Fruit fly (Drosophila melanogaster): ENCODE results near the gene CG33159.

CG33159 gene

DNA sequence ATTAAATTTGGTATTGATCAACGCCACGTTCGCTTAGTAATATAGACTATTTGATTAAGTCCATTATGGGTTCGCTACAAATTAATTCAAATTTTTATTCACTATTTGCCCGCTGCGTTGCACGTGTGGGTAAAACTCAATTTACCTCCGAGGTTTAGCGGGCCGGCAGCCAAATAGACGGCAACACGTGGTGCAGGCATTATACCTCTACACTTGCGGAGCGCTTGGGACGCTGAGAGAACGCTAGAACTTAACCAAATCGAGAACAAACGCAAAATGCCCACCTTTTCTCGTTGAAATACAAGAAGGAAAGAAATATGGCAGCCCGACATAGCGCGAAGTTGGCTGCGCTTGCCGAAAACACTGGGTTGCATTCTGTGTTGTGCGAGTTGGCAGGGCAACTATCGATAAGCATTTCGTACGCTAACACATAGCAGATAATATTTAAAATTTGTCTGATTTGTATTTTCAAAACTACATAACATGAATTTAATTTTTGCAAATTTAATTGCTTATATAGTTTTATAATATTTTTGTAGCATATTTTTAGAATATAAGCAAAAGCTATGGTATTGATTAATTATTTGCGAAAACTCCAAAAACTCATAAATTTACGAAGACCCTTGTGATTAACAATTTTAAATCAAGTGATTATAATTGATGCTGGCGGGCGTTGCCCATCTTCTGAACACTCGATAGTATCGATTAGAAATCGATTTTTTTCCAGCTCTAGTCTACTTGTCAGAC lies 18.6 kb upstream of the CG33159 start, which contains the start of the genes RpL28 and eIF1 (continued):
- TF ChIP-seq CG9609 (GFP tag; optimal IDR thresholded peaks at IDR 0.05) (peak; percentile 89), pfk (GFP tag; optimal IDR thresholded peaks at IDR 0.05) (peak; percentile 81), Dp (GFP tag; optimal IDR thresholded peaks at IDR 0.05) (peak; percentile 60), Doc3 (GFP tag; IDR thresholded peaks at IDR 0.05; ENCODE audit: partially characterized antibody) (peak; percentile 81), CG18262 (tag; optimal IDR thresholded peaks at IDR 0.05) (peak; percentile 83), gro (GFP tag; optimal IDR thresholded peaks at IDR 0.05) (peak; percentile 84), CG6683 (GFP tag; optimal IDR thresholded peaks at IDR 0.05) (peak; percentile 81), MTF-1 (GFP tag; optimal IDR thresholded peaks at IDR 0.05; ENCODE audit: borderline replicate concordance) (peak; percentile 98), CG6689 (GFP tag; IDR thresholded peaks at IDR 0.05) (peak; percentile 73), CG1603 (tag; optimal IDR thresholded peaks at IDR 0.05) (peak; percentile 91), disco-r (GFP tag; optimal IDR thresholded peaks at IDR 0.05) (peak; percentile 91), CG4328 (GFP tag; optimal IDR thresholded peaks at IDR 0.05) (peak; percentile 92), Sry-δ (GFP tag; optimal IDR thresholded peaks at IDR 0.05) (peak; percentile 89), CG30403 (GFP tag; optimal IDR thresholded peaks at IDR 0.05) (peak; percentile 92), CG10462 (GFP tag; optimal IDR thresholded peaks at IDR 0.05) (peak; percentile 78), vnd (GFP tag; IDR thresholded peaks at IDR 0.05; ENCODE audit: partially characterized antibody) (peak; percentile 77), so (GFP tag; IDR thresholded peaks at IDR 0.05) (peak; percentile 78), sna (GFP tag; IDR thresholded peaks at IDR 0.05; ENCODE audit: partially characterized antibody) (peak; percentile 73), psq (GFP tag; optimal IDR thresholded peaks at IDR 0.05) (peak; percentile 70), D19B (GFP tag; optimal IDR thresholded peaks at IDR 0.05) (peak; percentile 83), ATbp (GFP tag; optimal IDR thresholded peaks at IDR 0.05) (peak; percentile 88), CG7357 (GFP tag; IDR thresholded peaks at IDR 0.05) (peak; percentile 64), CG10147 (GFP tag; optimal IDR thresholded peaks at IDR 0.05) (peak; percentile 65), eve (GFP tag; optimal IDR thresholded peaks at IDR 0.05) (no peak), Meics (GFP tag; optimal IDR thresholded peaks at IDR 0.05) (peak; percentile 96), lbe (GFP tag; optimal IDR thresholded peaks at IDR 0.05) (peak; percentile 86), Fer1 (GFP tag; optimal IDR thresholded peaks at IDR 0.05) (peak; percentile 90), CG10267 (tag; optimal IDR thresholded peaks at IDR 0.05) (peak; percentile 86), luna (GFP tag; optimal IDR thresholded peaks at IDR 0.05) (peak; percentile 92), chinmo (GFP tag; IDR thresholded peaks at IDR 0.05; ENCODE audit: partially characterized antibody) (0 out of 4 replicates have a peak, but pooled peaks have one; percentile 53), Hr39 (optimal IDR thresholded peaks at IDR 0.05) (no peak), sc (optimal IDR thresholded peaks at IDR 0.05) (no peak), sc (GFP tag; optimal IDR thresholded peaks at IDR 0.05) (peak; percentile 92), CG4617 (GFP tag; optimal IDR thresholded peaks at IDR 0.05; ENCODE audit: borderline replicate concordance) (peak; percentile 88), CG12155 (GFP tag; optimal IDR thresholded peaks at IDR 0.05) (peak; percentile 83), CG12219 (GFP tag; optimal IDR thresholded peaks at IDR 0.05) (peak; percentile 87), caup (GFP tag; optimal IDR thresholded peaks at IDR 0.05; ENCODE audit: severe bottlenecking) (peak; percentile 98), kah (GFP tag; optimal IDR thresholded peaks at IDR 0.05) (peak; percentile 88), Asciz (GFP tag; optimal IDR thresholded peaks at IDR 0.05) (peak; percentile 88), MBD-R2 (GFP tag; IDR thresholded peaks at IDR 0.05) (peak; percentile 43; the same call in 1 of the 2 replicates), pb (GFP tag; optimal IDR thresholded peaks at IDR 0.05) (peak; percentile 88), sob (GFP tag; IDR thresholded peaks at IDR 0.05) (peak; percentile 91), CG15696 (tag; optimal IDR thresholded peaks at IDR 0.05) (peak; percentile 62), pan (optimal IDR thresholded peaks at IDR 0.05) (no peak), pan (GFP tag; optimal IDR thresholded peaks at IDR 0.05 in 1 of 2, IDR thresholded peaks at IDR 0.05 in 1 of 2) (peak in 1 of 2 experiments; percentile 88), az2 (GFP tag; optimal IDR thresholded peaks at IDR 0.05) (peak; percentile 88), danr (GFP tag; IDR thresholded peaks at IDR 0.05) (0 out of 2 replicates have a peak, but pooled peaks have one; percentile 28), CG14050 (GFP tag; IDR thresholded peaks at IDR 0.05) (peak; percentile 85), CG10654 (GFP tag; optimal IDR thresholded peaks at IDR 0.05) (peak; percentile 93)
